Worm (Caenorhabditis elegans): ENCODE results near the gene F54D10.4.

ce11 chrII:3821248-3821647 is 14.4 kb upstream of the F54D10.4 start, which contains the start of gene F54D10.7:
- TF ChIP-seq pha-4 (tag; optimal IDR thresholded peaks at IDR 0.05) (no peak), nhr-28 (tag; optimal IDR thresholded peaks at IDR 0.05) (no peak), tbx-8 (GFP tag; optimal IDR thresholded peaks at IDR 0.05) (no peak), unc-62 (GFP tag; optimal IDR thresholded peaks at IDR 0.05) (no peak), nhr-76 (tag; optimal IDR thresholded peaks at IDR 0.05) (no peak), sptf-1 (tag; optimal IDR thresholded peaks at IDR 0.05) (no peak), M03D4.4 (tag; optimal IDR thresholded peaks at IDR 0.05) (no peak), nhr-12 (tag; optimal IDR thresholded peaks at IDR 0.05) (no peak), lsy-2 (tag; optimal IDR thresholded peaks at IDR 0.05) (no peak)
